Fruit fly (Drosophila melanogaster): ENCODE results near the gene mtrm.

- TF ChIP-seq gl (tag; optimal IDR thresholded peaks at IDR 0.05) (no peak), rn (GFP tag; IDR thresholded peaks at IDR 0.05) (no peak), CG34367 (tag; optimal IDR thresholded peaks at IDR 0.05) (no peak), Pif1B (GFP tag; optimal IDR thresholded peaks at IDR 0.05) (no peak), CG32121 (GFP tag; IDR thresholded peaks at IDR 0.05) (no peak), Snoo (tag; optimal IDR thresholded peaks at IDR 0.05) (peak; percentile 64), CG8159 (tag; optimal IDR thresholded peaks at IDR 0.05) (no peak), fd96Ca (GFP tag; IDR thresholded peaks at IDR 0.05) (no peak), CG12605 (GFP tag; IDR thresholded peaks at IDR 0.05) (no peak)
These were observed 41.9 kb upstream of the mtrm start for dm6 chr3L:8370922-8371321.
